Worm (Caenorhabditis elegans): ENCODE data around the gene sgcb-1.
"Not testable (repeated sequence)": the region's sequence is repeated elsewhere in the genome, so short reads cannot be mapped to it uniquely, and the experiment has no call there.

The sgcb-1 gene

DNA sequence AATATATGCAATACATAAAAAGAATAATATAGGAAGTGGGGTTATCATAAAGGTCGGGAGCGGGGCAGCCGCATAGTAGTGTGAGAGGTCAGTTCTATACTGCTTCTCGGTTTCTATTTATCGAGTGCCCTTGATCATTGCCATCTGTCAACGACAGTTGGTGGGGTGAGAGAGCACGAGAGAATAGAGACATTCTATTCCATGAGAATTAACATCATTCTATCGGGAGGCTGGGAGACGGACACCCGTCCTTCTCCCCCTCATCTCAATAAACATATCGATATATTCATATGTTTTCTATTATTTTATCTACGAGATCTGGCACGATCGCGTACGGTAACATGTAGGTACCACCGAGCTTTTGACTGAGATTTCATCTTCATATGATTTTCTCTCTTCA lies 14.0 kb upstream of the sgcb-1 start, which contains the start of gene mps-2:
Gene mps-2, minus strand, starts transcription at position 101 of the 400 bp plus-strand sequence.
- not testable (repeated sequence) for TF ChIP-seq R02D3.7, lin-39, nhr-77 (tag; optimal IDR thresholded peaks at IDR 0.05)

DNA sequence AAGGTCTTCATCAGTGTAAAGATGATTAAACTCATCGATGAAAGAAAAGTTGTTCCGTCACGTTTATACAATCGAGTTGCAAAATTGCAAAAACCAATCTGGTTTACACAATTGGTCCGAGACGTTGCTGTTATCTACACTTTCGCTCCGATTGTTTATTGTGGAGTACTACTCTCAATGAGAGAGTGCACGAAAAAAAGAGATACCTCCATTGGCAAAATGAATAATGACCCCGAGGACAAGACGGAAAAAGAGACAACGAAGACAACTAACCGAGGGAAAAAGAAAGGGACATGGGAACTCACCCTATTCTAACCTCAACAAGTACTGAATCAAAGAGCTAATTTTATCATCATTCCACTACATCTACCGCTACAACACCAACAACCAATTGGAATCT lies 12.6 kb upstream of the sgcb-1 start:
- peak; percentile 31 for TF ChIP-seq nfya-1 (tag; optimal IDR thresholded peaks at IDR 0.05; ENCODE audit: insufficient read depth)
- TF ChIP-seq zag-1 (tag; optimal IDR thresholded peaks at IDR 0.05) = no peak
- no peak for TF ChIP-seq egl-27 (tag; optimal IDR thresholded peaks at IDR 0.05)
- no peak for TF ChIP-seq jun-1 (tag; optimal IDR thresholded peaks at IDR 0.05)
- TF ChIP-seq lin-39 (tag; optimal IDR thresholded peaks at IDR 0.05) = peak; percentile 57

DNA sequence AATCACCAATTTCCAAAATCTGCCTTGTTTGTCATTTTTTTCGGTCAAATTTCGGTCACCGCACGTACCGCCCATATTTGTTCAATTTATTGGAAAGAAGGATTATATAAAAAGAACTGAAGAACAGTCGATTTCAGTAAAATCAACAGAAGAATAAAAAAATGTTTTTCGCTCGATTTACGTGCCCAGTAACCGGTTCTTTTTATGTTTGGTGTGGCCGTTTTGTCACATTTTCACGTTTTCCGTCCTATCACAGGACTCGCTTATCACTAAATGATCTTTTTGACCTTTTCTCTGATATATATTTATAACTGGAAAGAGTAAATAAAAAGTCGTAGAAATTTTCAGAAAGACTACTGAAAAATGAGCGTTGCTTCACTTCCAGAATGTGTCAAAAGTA lies 6.6 kb upstream of the sgcb-1 start, which contains the start of gene far-7:
Gene far-7, plus strand, starts transcription at position 331 of the 400 bp plus-strand sequence.
- TF ChIP-seq fkh-10 (GFP tag; optimal IDR thresholded peaks at IDR 0.05) (no peak), snpc-4 (tag; optimal IDR thresholded peaks at IDR 0.05) (no peak), ama-1 (optimal IDR thresholded peaks at IDR 0.05) (peak; percentile 56)

DNA sequence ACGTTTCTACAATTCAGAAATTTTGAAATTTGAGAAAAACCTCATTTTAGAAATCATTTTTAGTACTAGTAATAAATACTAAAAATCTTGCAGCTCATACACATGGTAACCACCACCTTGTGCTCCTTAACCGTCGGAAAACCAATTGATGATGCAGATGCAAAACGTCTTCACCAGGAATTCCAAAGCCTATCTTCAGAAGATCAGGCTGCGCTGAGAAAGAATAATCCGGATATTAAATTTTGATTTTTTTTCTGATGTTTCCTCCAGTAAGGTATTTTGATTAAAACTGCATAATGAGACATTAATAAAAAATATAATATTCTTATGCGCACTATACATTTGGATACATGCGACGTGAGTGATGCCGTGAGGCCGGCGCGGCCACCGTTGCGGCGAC lies 5.3 kb upstream of the sgcb-1 start:
- no peak for TF ChIP-seq ztf-4 (tag; optimal IDR thresholded peaks at IDR 0.05)
- no peak for TF ChIP-seq snpc-4 (tag; optimal IDR thresholded peaks at IDR 0.05)
- no peak for TF ChIP-seq tbx-2 (tag; optimal IDR thresholded peaks at IDR 0.05)
- TF ChIP-seq pha-4 (tag; optimal IDR thresholded peaks at IDR 0.05) = no peak
- no peak for TF ChIP-seq nfya-1 (tag; optimal IDR thresholded peaks at IDR 0.05; ENCODE audit: insufficient read depth)
- TF ChIP-seq nhr-28 (tag; optimal IDR thresholded peaks at IDR 0.05) = no peak
- TF ChIP-seq ceh-16 (tag; optimal IDR thresholded peaks at IDR 0.05) = no peak
- no peak for TF ChIP-seq lsy-12 (tag; optimal IDR thresholded peaks at IDR 0.05)
- TF ChIP-seq fkh-2 (tag; optimal IDR thresholded peaks at IDR 0.05) = no peak
- no peak for TF ChIP-seq lin-15B (tag; optimal IDR thresholded peaks at IDR 0.05)
- no peak for TF ChIP-seq elt-3 (tag; optimal IDR thresholded peaks at IDR 0.05)
- TF ChIP-seq nhr-237 (tag; optimal IDR thresholded peaks at IDR 0.05) = no peak
- no peak for TF ChIP-seq ceh-28 (tag; optimal IDR thresholded peaks at IDR 0.05)
- TF ChIP-seq nhr-77 (tag; optimal IDR thresholded peaks at IDR 0.05) = no peak
- no peak for TF ChIP-seq ceh-9 (tag; optimal IDR thresholded peaks at IDR 0.05)

DNA sequence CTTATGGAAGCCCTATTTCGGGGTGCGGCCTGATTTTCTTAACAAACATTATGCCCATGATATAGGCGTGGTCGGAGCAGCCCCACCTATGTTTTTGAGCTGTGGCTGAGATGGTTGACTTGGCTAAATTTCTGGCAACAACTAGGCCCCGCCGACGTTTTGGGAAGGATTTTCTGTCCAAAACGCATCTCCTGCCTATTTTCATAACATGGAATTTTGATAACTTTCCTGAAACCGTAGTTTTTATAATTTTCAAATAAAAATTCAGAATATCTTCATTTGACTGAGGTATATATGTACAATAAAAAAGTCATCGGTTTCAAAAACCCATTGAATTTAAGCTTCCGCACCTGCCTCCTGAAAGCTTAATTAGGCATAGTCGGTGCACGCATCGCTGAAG lies 4.9 kb upstream of the sgcb-1 start:
- no peak for TF ChIP-seq pqm-1 (tag; optimal IDR thresholded peaks at IDR 0.05)
- TF ChIP-seq nfya-1 (tag; optimal IDR thresholded peaks at IDR 0.05; ENCODE audit: insufficient read depth) = no peak
- no peak for TF ChIP-seq tbx-2 (tag; optimal IDR thresholded peaks at IDR 0.05)
- no peak for TF ChIP-seq ceh-28 (tag; optimal IDR thresholded peaks at IDR 0.05)
- no peak for TF ChIP-seq lin-39 (tag; optimal IDR thresholded peaks at IDR 0.05)
- no peak for TF ChIP-seq pha-4 (tag; optimal IDR thresholded peaks at IDR 0.05)
- no peak for TF ChIP-seq jun-1 (tag; optimal IDR thresholded peaks at IDR 0.05)
- TF ChIP-seq mdl-1 (tag; optimal IDR thresholded peaks at IDR 0.05) = no peak
- TF ChIP-seq elt-1 (tag; optimal IDR thresholded peaks at IDR 0.05) = no peak
- TF ChIP-seq daf-12 (tag; optimal IDR thresholded peaks at IDR 0.05) = no peak
- no peak for TF ChIP-seq ztf-11 (tag; optimal IDR thresholded peaks at IDR 0.05)

DNA sequence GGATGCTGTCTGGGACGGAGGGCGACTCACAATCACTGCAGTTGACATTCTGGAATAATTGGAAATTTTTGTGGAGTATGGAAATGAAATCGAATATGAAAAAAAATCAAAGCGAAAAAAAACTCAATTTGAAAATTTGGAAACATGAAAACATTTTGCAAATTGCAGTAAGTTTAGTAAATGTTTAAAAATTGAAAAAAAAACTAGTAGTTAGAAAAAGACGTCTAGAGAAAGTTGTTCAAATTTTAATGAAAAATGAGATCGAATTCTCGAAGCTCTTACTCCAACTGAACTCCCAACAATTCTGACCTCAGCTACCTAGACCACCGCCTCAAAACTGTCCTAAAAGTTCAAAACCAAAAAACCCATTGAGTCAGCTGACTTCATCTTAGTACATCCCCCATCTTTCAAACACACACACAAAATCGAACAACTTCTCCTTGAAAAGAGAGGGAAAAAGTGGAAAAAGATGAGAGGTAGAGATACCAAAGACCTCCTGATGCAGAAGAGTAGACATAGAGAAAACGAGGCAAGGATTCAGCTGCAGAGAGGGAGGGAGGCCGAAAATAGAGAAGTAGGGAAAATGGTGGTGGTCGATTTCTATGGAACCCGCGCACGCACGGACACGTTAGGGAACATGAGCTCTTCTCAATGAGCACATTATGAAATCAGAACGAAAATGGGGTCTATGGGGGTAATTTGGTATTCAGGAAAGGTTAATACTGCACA lies 2.9 kb upstream of the sgcb-1 start, which contains the start of gene K01A2.10:
Gene K01A2.10, minus strand, starts transcription at position 51 of the 729 bp plus-strand sequence.
- TF ChIP-seq lin-39 (tag; optimal IDR thresholded peaks at IDR 0.05) (peak; percentile 89), jun-1 (tag; optimal IDR thresholded peaks at IDR 0.05) (no peak), nfya-1 (tag; optimal IDR thresholded peaks at IDR 0.05; ENCODE audit: insufficient read depth) (peak; percentile 75), pqm-1 (tag; optimal IDR thresholded peaks at IDR 0.05) (no peak), sea-2 (GFP tag; optimal IDR thresholded peaks at IDR 0.05) (no peak), lin-15B (tag; optimal IDR thresholded peaks at IDR 0.05) (peak; percentile 31), snpc-4 (tag; optimal IDR thresholded peaks at IDR 0.05) (peak; percentile 57), tbx-2 (tag; optimal IDR thresholded peaks at IDR 0.05) (no peak), fkh-10 (GFP tag; optimal IDR thresholded peaks at IDR 0.05) (no peak), lsy-12 (tag; optimal IDR thresholded peaks at IDR 0.05) (no peak), nhr-12 (tag; optimal IDR thresholded peaks at IDR 0.05) (no peak), egl-5 (tag; optimal IDR thresholded peaks at IDR 0.05) (peak; percentile 80), fos-1 (tag; optimal IDR thresholded peaks at IDR 0.05) (no peak), R02D3.7 (tag; optimal IDR thresholded peaks at IDR 0.05) (no peak), aly-2 (tag; optimal IDR thresholded peaks at IDR 0.05) (no peak), nhr-25 (tag; optimal IDR thresholded peaks at IDR 0.05) (peak; percentile 23), ZK546.5 (tag; optimal IDR thresholded peaks at IDR 0.05) (no peak), elt-1 (tag; optimal IDR thresholded peaks at IDR 0.05) (peak; percentile 4)

All from whole organism, L3 larva.